Worm (Caenorhabditis elegans) whole organism, L2 larva: Measurements from ENCODE around the gene F09E5.16.

Source experiments
- C34F6.9 ChIP-seq: fragments of 150-350 bp; optimal IDR thresholded peaks from 2 replicates; lab custom pipeline; 2014; ENCODE audit warnings: missing biosample characterization, missing genetic modification characterization
- F13H6.1 ChIP-seq: sonication (generic microtip); optimal IDR thresholded peaks from 2 replicates; lab custom pipeline; 2016; ENCODE audit warnings: missing genetic modification characterization, missing compliant biosample characterization
- R02D3.7 ChIP-seq: fragments of 150-350 bp; optimal IDR thresholded peaks from 2 replicates; lab custom pipeline; 2014; ENCODE audit warnings: missing biosample characterization, missing genetic modification characterization
- Y55F3AM.14 ChIP-seq: fragments of 200-800 bp; sonication (Bioruptor generic); optimal IDR thresholded peaks from 2 replicates; lab custom pipeline; 2018; ENCODE audit warnings: mild to moderate bottlenecking, missing genetic modification characterization, missing compliant biosample characterization
- ZK546.5 ChIP-seq: sonication (generic microtip); optimal IDR thresholded peaks from 2 replicates; lab custom pipeline; 2017; ENCODE audit warnings: missing biosample characterization, missing genetic modification characterization
- alr-1 ChIP-seq: fragments of 150-350 bp; optimal IDR thresholded peaks from 2 replicates; lab custom pipeline; 2014; ENCODE audit warnings: missing biosample characterization, missing genetic modification characterization
- aly-2 ChIP-seq: fragments of 150-350 bp; optimal IDR thresholded peaks from 2 replicates; lab custom pipeline; 2014; ENCODE audit warnings: missing biosample characterization, missing genetic modification characterization
- ama-1 ChIP-seq: fragments of 150-350 bp; optimal IDR thresholded peaks from 2 replicates; lab custom pipeline; 2018; ENCODE audit warnings: inconsistent platforms
- blmp-1 ChIP-seq: sonication (generic microtip); optimal IDR thresholded peaks from 2 replicates; lab custom pipeline; 2017; ENCODE audit warnings: missing genetic modification characterization, mild to moderate bottlenecking, missing compliant biosample characterization, antibody characterized with exemption, moderate library complexity; ENCODE audit not compliant: insufficient read depth
- ceh-16 ChIP-seq: fragments of 150-350 bp; optimal IDR thresholded peaks from 2 replicates; lab custom pipeline; 2014; ENCODE audit warnings: missing biosample characterization, missing genetic modification characterization
- crh-2 ChIP-seq: sonication (generic microtip); optimal IDR thresholded peaks from 2 replicates; lab custom pipeline; 2017; ENCODE audit warnings: missing biosample characterization, missing genetic modification characterization
- dmd-4 ChIP-seq: sonication (generic microtip); optimal IDR thresholded peaks from 2 replicates; lab custom pipeline; 2017; ENCODE audit warnings: missing biosample characterization, missing genetic modification characterization
- egl-27 ChIP-seq: sonication (generic microtip); optimal IDR thresholded peaks from 3 replicates; lab custom pipeline; 2017; ENCODE audit warnings: missing biosample characterization, missing genetic modification reagents, missing genetic modification characterization
- elt-1 ChIP-seq: fragments of 150-350 bp; optimal IDR thresholded peaks from 2 replicates; lab custom pipeline; 2014; ENCODE audit warnings: missing biosample characterization, missing genetic modification characterization
- elt-3 ChIP-seq: sonication (generic microtip); optimal IDR thresholded peaks from 2 replicates; lab custom pipeline; 2017; ENCODE audit warnings: missing biosample characterization, missing genetic modification characterization
- fos-1 ChIP-seq: fragments of 150-350 bp; optimal IDR thresholded peaks from 2 replicates; lab custom pipeline; 2014; ENCODE audit warnings: missing biosample characterization, missing genetic modification characterization
- gmeb-1 ChIP-seq: fragments of 150-350 bp; optimal IDR thresholded peaks from 2 replicates; lab custom pipeline; 2014; ENCODE audit warnings: missing biosample characterization, missing genetic modification characterization
- lin-11 ChIP-seq: fragments of 150-350 bp; sonication (generic microtip); optimal IDR thresholded peaks from 2 replicates; lab custom pipeline; 2014; ENCODE audit warnings: missing biosample characterization, missing genetic modification characterization, inconsistent platforms, mixed read lengths
- lin-13 ChIP-seq: fragments of 150-350 bp; optimal IDR thresholded peaks from 2 replicates; lab custom pipeline; 2014; ENCODE audit warnings: missing biosample characterization, missing genetic modification reagents, missing genetic modification characterization
- lin-39 ChIP-seq: fragments of 150-350 bp; optimal IDR thresholded peaks from 2 replicates; lab custom pipeline; 2014; ENCODE audit warnings: missing biosample characterization, missing genetic modification reagents, missing genetic modification characterization
- lsy-2 ChIP-seq, 2 experiments: fragments of 150-350 bp in 1 of 2; sonication (generic microtip) in 1 of 2; optimal IDR thresholded peaks; 2 replicates each; lab custom pipeline; 2014 to 2017; ENCODE audit warnings: missing biosample characterization in 2 of 2, missing genetic modification characterization in 2 of 2
- mab-5 ChIP-seq: fragments of 150-350 bp; optimal IDR thresholded peaks from 2 replicates; lab custom pipeline; 2014; ENCODE audit warnings: missing biosample characterization, missing genetic modification characterization
- mbf-1 ChIP-seq: sonication (generic microtip); optimal IDR thresholded peaks from 2 replicates; lab custom pipeline; 2017; ENCODE audit warnings: missing biosample characterization, missing genetic modification characterization
- mdl-1 ChIP-seq, 2 experiments: fragments of 150-350 bp in 1 of 2; sonication (generic microtip) in 1 of 2; optimal IDR thresholded peaks; 2 replicates each; lab custom pipeline; 2017; ENCODE audit warnings: missing biosample characterization in 2 of 2, missing genetic modification characterization in 2 of 2
- nhr-10 ChIP-seq: sonication (generic microtip); optimal IDR thresholded peaks from 2 replicates; lab custom pipeline; 2017; ENCODE audit warnings: missing biosample characterization, missing genetic modification characterization
- nhr-11 ChIP-seq: fragments of 150-350 bp; optimal IDR thresholded peaks from 2 replicates; lab custom pipeline; 2014; ENCODE audit warnings: missing biosample characterization, missing genetic modification characterization
- nhr-129 ChIP-seq: fragments of 150-350 bp; optimal IDR thresholded peaks from 2 replicates; lab custom pipeline; 2014; ENCODE audit warnings: missing biosample characterization, missing genetic modification characterization
- nhr-21 ChIP-seq: fragments of 150-350 bp; optimal IDR thresholded peaks from 2 replicates; lab custom pipeline; 2014; ENCODE audit warnings: missing biosample characterization, missing genetic modification characterization
- nhr-23 ChIP-seq: fragments of 150-350 bp; optimal IDR thresholded peaks from 2 replicates; lab custom pipeline; 2014; ENCODE audit warnings: missing biosample characterization, missing genetic modification reagents, missing genetic modification characterization
- nhr-237 ChIP-seq: fragments of 150-350 bp; optimal IDR thresholded peaks from 2 replicates; lab custom pipeline; 2014; ENCODE audit warnings: missing biosample characterization, missing genetic modification characterization
- nhr-25 ChIP-seq: fragments of 150-350 bp; sonication (generic microtip); optimal IDR thresholded peaks from 3 replicates; lab custom pipeline; 2014; ENCODE audit warnings: missing biosample characterization, missing genetic modification characterization
- nhr-6 ChIP-seq: fragments of 150-350 bp; optimal IDR thresholded peaks from 2 replicates; lab custom pipeline; 2014; ENCODE audit warnings: missing biosample characterization, missing genetic modification characterization
- nhr-77 ChIP-seq: fragments of 150-350 bp; optimal IDR thresholded peaks from 2 replicates; lab custom pipeline; 2014; ENCODE audit warnings: missing biosample characterization, missing genetic modification characterization
- peb-1 ChIP-seq: fragments of 150-350 bp; optimal IDR thresholded peaks from 2 replicates; lab custom pipeline; 2014; ENCODE audit warnings: missing biosample characterization, missing genetic modification characterization
- sem-4 ChIP-seq: fragments of 150-350 bp; optimal IDR thresholded peaks from 2 replicates; lab custom pipeline; 2014; ENCODE audit warnings: missing biosample characterization, missing genetic modification reagents, missing genetic modification characterization
- skn-1 ChIP-seq: sonication (generic microtip); optimal IDR thresholded peaks from 2 replicates; lab custom pipeline; 2017; ENCODE audit warnings: missing biosample characterization, missing genetic modification characterization
- sma-3 ChIP-seq: sonication (generic microtip); optimal IDR thresholded peaks from 2 replicates; lab custom pipeline; 2016; ENCODE audit warnings: missing genetic modification reagents, missing genetic modification characterization, missing compliant biosample characterization
- sma-9 ChIP-seq, 2 experiments: fragments of 150-350 bp in 1 of 2; sonication (generic microtip) in 1 of 2; optimal IDR thresholded peaks; 2 replicates each; lab custom pipeline; 2014 to 2016; ENCODE audit warnings: missing genetic modification characterization in 2 of 2, mild to moderate bottlenecking in 1 of 2, missing biosample characterization in 1 of 2, missing compliant biosample characterization in 1 of 2, missing genetic modification reagents in 1 of 2, moderate library complexity in 1 of 2
- snpc-4 ChIP-seq: fragments of 150-350 bp; optimal IDR thresholded peaks from 2 replicates; lab custom pipeline; 2014; ENCODE audit warnings: missing biosample characterization, missing genetic modification characterization
- unc-39 ChIP-seq: fragments of 150-350 bp; optimal IDR thresholded peaks from 2 replicates; lab custom pipeline; 2014; ENCODE audit warnings: missing biosample characterization, missing genetic modification characterization
- unc-55 ChIP-seq: fragments of 150-350 bp; sonication (generic microtip); optimal IDR thresholded peaks from 3 replicates; lab custom pipeline; 2014; ENCODE audit warnings: missing biosample characterization, missing genetic modification reagents, missing genetic modification characterization
- unc-62 ChIP-seq: fragments of 150-350 bp; optimal IDR thresholded peaks from 2 replicates; lab custom pipeline; 2014; ENCODE audit warnings: missing biosample characterization, missing genetic modification reagents, missing genetic modification characterization
- zag-1 ChIP-seq: fragments of 150-350 bp; optimal IDR thresholded peaks from 2 replicates; lab custom pipeline; 2014; ENCODE audit warnings: missing biosample characterization, missing genetic modification characterization
- ztf-1 ChIP-seq: fragments of 200-800 bp; sonication (Bioruptor generic); conservative IDR thresholded peaks from 2 replicates; pipeline ENCODE4 v1.3.6; 2022; ENCODE audit warnings: missing genetic modification characterization, missing compliant biosample characterization
- ztf-11 ChIP-seq: sonication (generic microtip); optimal IDR thresholded peaks from 2 replicates; lab custom pipeline; 2017; ENCODE audit warnings: missing biosample characterization, missing genetic modification characterization
- ztf-4 ChIP-seq: fragments of 150-350 bp; optimal IDR thresholded peaks from 2 replicates; lab custom pipeline; 2014; ENCODE audit warnings: missing biosample characterization, missing genetic modification characterization

F09E5.16 gene

DNA sequence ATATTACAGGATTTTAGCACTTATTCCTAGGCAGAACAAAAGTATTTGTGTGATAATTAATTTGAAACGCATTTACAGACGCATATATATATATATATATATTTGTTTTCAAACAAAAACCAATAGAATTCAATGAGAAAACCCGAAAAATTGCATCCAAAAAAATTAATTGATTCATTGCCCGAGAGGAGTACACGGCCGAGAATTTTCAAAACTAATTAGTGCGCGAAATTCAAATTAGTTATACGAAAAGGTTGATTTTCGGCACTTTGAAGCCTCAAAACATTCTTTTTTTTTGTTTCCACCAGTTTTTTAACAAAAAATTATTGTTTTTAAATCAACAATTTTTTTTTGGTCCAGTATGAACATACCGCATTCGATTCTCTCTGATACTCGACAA is 25.9 kb upstream of the F09E5.16 start:
- TF ChIP-seq elt-1: no peak
- no peak for TF ChIP-seq ztf-11 (tag; lab: Kevin White, UChicago)
- TF ChIP-seq blmp-1 (tag; lab: Kevin White, UChicago): no peak
- TF ChIP-seq C34F6.9 (tag; lab: Kevin White, UChicago): no peak
- no peak for TF ChIP-seq lin-13
- TF ChIP-seq elt-3 (tag; lab: Kevin White, UChicago): no peak
- TF ChIP-seq nhr-10 (tag; lab: Kevin White, UChicago): no peak
- TF ChIP-seq gmeb-1: no peak
- no peak for TF ChIP-seq crh-2 (tag; lab: Kevin White, UChicago)
- TF ChIP-seq nhr-25 (tag; lab: Kevin White, UChicago): no peak
- no peak for TF ChIP-seq nhr-21 (tag; lab: Kevin White, UChicago)
- TF ChIP-seq ceh-16: no peak
- TF ChIP-seq ztf-1 (GFP tag; lab: Robert Waterston, UW): no peak
- TF ChIP-seq nhr-77 (tag; lab: Kevin White, UChicago): no peak
- no peak for TF ChIP-seq ZK546.5 (tag; lab: Kevin White, UChicago)
- no peak for TF ChIP-seq lin-11 (tag; lab: Kevin White, UChicago)
- TF ChIP-seq mdl-1 (tag; optimal IDR thresholded peaks at IDR 0.05; lab: Kevin White, UChicago): no peak

DNA sequence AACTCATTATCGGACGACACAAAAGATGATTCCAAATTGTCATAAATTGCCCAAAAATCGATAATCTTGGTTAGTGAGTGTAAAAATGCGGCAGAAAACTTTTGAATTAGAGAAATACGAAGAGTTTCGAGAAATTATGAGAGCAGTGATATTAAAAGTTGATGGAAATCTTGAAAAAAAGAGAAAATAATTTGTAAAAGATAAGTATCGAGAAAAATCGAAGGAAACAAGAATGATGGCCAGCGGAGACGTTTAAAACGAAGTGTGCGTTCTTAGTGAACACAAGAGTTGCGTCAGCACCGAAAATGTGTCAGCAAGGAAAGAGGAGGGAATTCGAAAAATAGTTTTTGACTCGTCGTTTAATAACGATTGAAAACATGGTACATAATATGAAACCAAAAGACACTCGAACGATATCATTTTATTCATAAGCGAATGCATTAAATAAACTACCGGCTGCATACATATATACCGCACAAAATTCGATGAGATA is 24.3 kb upstream of the F09E5.16 start, which contains the start of gene ndx-6:
ndx-6 (minus strand) TSS at position 51 of the 493 bp plus-strand sequence.
- peak; percentile 70 for TF ChIP-seq nhr-21 (tag; lab: Kevin White, UChicago)
- no peak for TF ChIP-seq elt-1
- peak; percentile 45 for TF ChIP-seq lin-11 (tag; lab: Kevin White, UChicago)
- peak; percentile 90 for TF ChIP-seq crh-2 (tag; lab: Kevin White, UChicago)
- no peak for TF ChIP-seq ztf-11 (tag; lab: Kevin White, UChicago)
- peak; percentile 62 for TF ChIP-seq ama-1 (lab: Kevin White, UChicago)
- TF ChIP-seq dmd-4 (tag; lab: Kevin White, UChicago): no peak
- TF ChIP-seq C34F6.9 (tag; lab: Kevin White, UChicago): peak; percentile 88
- peak; percentile 83 for TF ChIP-seq lin-13
- TF ChIP-seq fos-1 (tag; lab: Kevin White, UChicago): peak; percentile 85
- peak; percentile 40 for TF ChIP-seq R02D3.7 (tag; lab: Kevin White, UChicago)
- no peak for TF ChIP-seq nhr-237 (tag; lab: Kevin White, UChicago)
- peak; percentile 73 for TF ChIP-seq ztf-4 (tag; lab: Kevin White, UChicago)
- TF ChIP-seq mab-5 (tag; lab: Kevin White, UChicago): peak; percentile 84
- peak; percentile 92 for TF ChIP-seq nhr-129
- TF ChIP-seq lin-39 (tag; lab: Kevin White, UChicago): no peak
- no peak for TF ChIP-seq peb-1 (tag; lab: Kevin White, UChicago)
- TF ChIP-seq lsy-2 (tag; optimal IDR thresholded peaks at IDR 0.05; lab: Kevin White, UChicago): peak; percentile 79 to 93
- peak; percentile 81 for TF ChIP-seq F13H6.1 (tag; lab: Kevin White, UChicago)
- TF ChIP-seq Y55F3AM.14: no peak
- no peak for TF ChIP-seq mdl-1 (tag; optimal IDR thresholded peaks at IDR 0.05; lab: Kevin White, UChicago)
- peak; percentile 60 for TF ChIP-seq sem-4 (tag; lab: Kevin White, UChicago)
- TF ChIP-seq ztf-1 (GFP tag; lab: Robert Waterston, UW): no peak
- no peak for TF ChIP-seq nhr-11 (tag; lab: Kevin White, UChicago)
- TF ChIP-seq nhr-77 (tag; lab: Kevin White, UChicago): peak; percentile 74
- peak; percentile 79 for TF ChIP-seq nhr-6 (tag; lab: Kevin White, UChicago)
- peak; percentile 35 for TF ChIP-seq zag-1 (tag; lab: Kevin White, UChicago)
- peak; percentile 68 for TF ChIP-seq ceh-16
- no peak for TF ChIP-seq nhr-23 (tag; lab: Kevin White, UChicago)
- TF ChIP-seq unc-39 (tag; lab: Kevin White, UChicago): no peak
- peak; percentile 36 for TF ChIP-seq egl-27 (tag; lab: Kevin White, UChicago)
- TF ChIP-seq blmp-1 (tag; lab: Kevin White, UChicago): peak; percentile 56
- TF ChIP-seq ZK546.5 (tag; lab: Kevin White, UChicago): no peak
- TF ChIP-seq skn-1 (tag; lab: Kevin White, UChicago): peak; percentile 37
- TF ChIP-seq nhr-25 (tag; lab: Kevin White, UChicago): peak; percentile 85
- no peak for TF ChIP-seq aly-2
- peak; percentile 87 for TF ChIP-seq sma-9 (GFP tag; optimal IDR thresholded peaks at IDR 0.05; lab: Kevin White, UChicago)
- no peak for TF ChIP-seq sma-9 (tag; optimal IDR thresholded peaks at IDR 0.05; lab: Kevin White, UChicago)
- TF ChIP-seq unc-62 (GFP tag; lab: Kevin White, UChicago): no peak
- TF ChIP-seq snpc-4 (tag; lab: Kevin White, UChicago): peak; percentile 80
- peak; percentile 88 for TF ChIP-seq sma-3 (GFP tag; lab: Kevin White, UChicago)
- peak; percentile 98 for TF ChIP-seq gmeb-1
- no peak for TF ChIP-seq alr-1 (tag; lab: Kevin White, UChicago)
- TF ChIP-seq mbf-1: no peak
- peak; percentile 95 for TF ChIP-seq unc-55 (GFP tag; lab: Kevin White, UChicago)
